Worm (Caenorhabditis elegans): ENCODE data around the gene rpb-4.
A peak's percentile ranks its signal among the peaks of the same experiment; 100 is the strongest.

Gene rpb-4

ce11 chrII:7356773-7357172, 17.5 kb upstream of the rpb-4 start:
- TF ChIP-seq snpc-3.4 (tag; optimal IDR thresholded peaks at IDR 0.05) (peak; percentile 30), madf-8 (GFP tag; conservative IDR thresholded peaks at IDR 0.05) (peak; percentile 83), snpc-4 (GFP tag; optimal IDR thresholded peaks at IDR 0.05) (no peak), snpc-4 (tag; optimal IDR thresholded peaks at IDR 0.05) (peak in 1 of 4 experiments; percentile 21), rcor-1 (GFP tag; IDR thresholded peaks at IDR 0.05) (peak; percentile 57), hmg-1.2 (GFP tag; IDR thresholded peaks at IDR 0.05) (peak; percentile 92), ceh-40 (GFP tag; IDR thresholded peaks at IDR 0.05) (no peak), him-1 (tag; optimal IDR thresholded peaks at IDR 0.05) (peak; percentile 42), lsl-1 (GFP tag; optimal IDR thresholded peaks at IDR 0.05) (peak; percentile 12), madf-6 (GFP tag; IDR thresholded peaks at IDR 0.05) (peak; percentile 93), efl-1 (GFP tag; optimal IDR thresholded peaks at IDR 0.05) (peak; percentile 17), aptf-2 (GFP tag; conservative IDR thresholded peaks at IDR 0.05) (no peak), nhr-179 (tag; optimal IDR thresholded peaks at IDR 0.05) (no peak), attf-3 (GFP tag; conservative IDR thresholded peaks at IDR 0.05) (peak; percentile 94), xnd-1 (tag; optimal IDR thresholded peaks at IDR 0.05) (peak; percentile 69), B0019.2 (GFP tag; conservative IDR thresholded peaks at IDR 0.05) (peak; percentile 32; the same call in 1 of the 2 replicates), egrh-3 (GFP tag; IDR thresholded peaks at IDR 0.05) (no peak)

- TF ChIP-seq Y53G8AR.9 (GFP tag; conservative IDR thresholded peaks at IDR 0.05) (no peak), ZK185.1 (tag; optimal IDR thresholded peaks at IDR 0.05; ENCODE audit: poor library complexity, severe bottlenecking) (no peak), nfya-2 (GFP tag; IDR thresholded peaks at IDR 0.05) (no peak), xnd-1 (tag; optimal IDR thresholded peaks at IDR 0.05) (no peak), egl-18 (GFP tag; IDR thresholded peaks at IDR 0.05) (no peak), bed-2 (GFP tag; IDR thresholded peaks at IDR 0.05) (no peak), hmg-1.2 (GFP tag; IDR thresholded peaks at IDR 0.05) (no peak), ama-1 (optimal IDR thresholded peaks at IDR 0.05) (no peak), ama-1 (GFP tag; optimal IDR thresholded peaks at IDR 0.05) (no peak), F52B5.7 (tag; optimal IDR thresholded peaks at IDR 0.05) (no peak), ceh-40 (GFP tag; IDR thresholded peaks at IDR 0.05) (no peak), pha-4 (tag; optimal IDR thresholded peaks at IDR 0.05) (no peak), lin-54 (GFP tag; optimal IDR thresholded peaks at IDR 0.05) (no peak), lag-1 (GFP tag; IDR thresholded peaks at IDR 0.05) (no peak)
Observed at ce11 chrII:7357176-7357575, 17.1 kb upstream of the rpb-4 start.

DNA sequence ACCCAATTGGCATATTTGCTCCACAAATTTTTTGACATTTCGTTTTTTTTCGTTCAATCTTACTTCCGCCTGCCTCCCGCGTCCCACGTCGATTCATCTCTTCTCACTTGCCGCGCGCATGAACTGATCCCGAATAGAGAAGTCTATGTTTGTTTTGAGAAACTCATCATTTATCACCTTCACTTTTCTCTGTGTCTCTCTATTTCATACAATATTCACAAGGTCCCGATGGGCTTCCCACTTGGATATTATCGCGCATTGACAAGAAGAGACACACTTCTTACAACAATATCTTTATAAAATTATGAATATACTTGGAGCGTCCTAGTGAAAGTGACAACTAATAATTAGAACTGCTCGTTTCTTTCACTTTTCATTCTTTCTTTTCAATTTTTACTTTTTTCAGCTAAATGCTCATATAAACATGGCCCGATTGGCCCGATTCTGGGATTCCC, 15.8 kb upstream of the rpb-4 start, which contains the start of gene insc-1:
TSS of gene insc-1 (plus strand) at position 405 of the 455 bp plus-strand sequence.
- TF ChIP-seq B0019.2 (GFP tag; conservative IDR thresholded peaks at IDR 0.05) (no peak), bed-2 (GFP tag; IDR thresholded peaks at IDR 0.05) (no peak), F22D6.2 (tag; optimal IDR thresholded peaks at IDR 0.05) (no peak), F23B12.7 (tag; optimal IDR thresholded peaks at IDR 0.05; ENCODE audit: insufficient read depth) (no peak), ztf-25 (GFP tag; IDR thresholded peaks at IDR 0.05) (no peak), sptf-2 (GFP tag; optimal IDR thresholded peaks at IDR 0.05) (no peak), dpff-1 (tag; optimal IDR thresholded peaks at IDR 0.05) (no peak), xnd-1 (tag; optimal IDR thresholded peaks at IDR 0.05) (no peak)

- TF ChIP-seq ceh-79 (tag; optimal IDR thresholded peaks at IDR 0.05) (no peak), Y53G8AR.9 (GFP tag; conservative IDR thresholded peaks at IDR 0.05) (no peak), nfyb-1 (GFP tag; IDR thresholded peaks at IDR 0.05) (no peak), bed-1 (GFP tag; IDR thresholded peaks at IDR 0.05) (no peak), hmg-20 (GFP tag; IDR thresholded peaks at IDR 0.05) (no peak), nhr-27 (tag; optimal IDR thresholded peaks at IDR 0.05) (no peak), snpc-4 (GFP tag; optimal IDR thresholded peaks at IDR 0.05) (no peak), snpc-4 (tag; optimal IDR thresholded peaks at IDR 0.05) (no peak), ceh-27 (GFP tag; optimal IDR thresholded peaks at IDR 0.05) (no peak), F55B11.4 (tag; optimal IDR thresholded peaks at IDR 0.05; ENCODE audit: borderline replicate concordance, insufficient read depth) (no peak), hmg-1.2 (GFP tag; IDR thresholded peaks at IDR 0.05) (peak; percentile 32; the same call in 1 of the 2 replicates), nhr-80 (tag; optimal IDR thresholded peaks at IDR 0.05) (peak; percentile 80), attf-6 (GFP tag; IDR thresholded peaks at IDR 0.05) (no peak), attf-5 (GFP tag; optimal IDR thresholded peaks at IDR 0.05) (peak; percentile 22), snpc-1.3 (tag; optimal IDR thresholded peaks at IDR 0.05; ENCODE audit: insufficient read depth) (no peak), sptf-2 (GFP tag; optimal IDR thresholded peaks at IDR 0.05) (no peak)
Observed at ce11 chrII:7363990-7364455, 10.3 kb upstream of the rpb-4 start, which contains the start of gene msra-1. Gene msra-1, minus strand, starts transcription at chrII:7364040.

Data from whole organism, young adult.